Fruit fly (Drosophila melanogaster) Kc167 (cell line): ENCODE measurements around the gene FoxL1.

ENCODE experiments used
- Myc ChIP-seq: fragments of >200 bp; optimal IDR thresholded peaks from 2 replicates; lab custom pipeline; 2017; ENCODE audit warnings: missing external identifiers
- Sin3A ChIP-seq: fragments of >200 bp; optimal IDR thresholded peaks from 2 replicates; lab custom pipeline; 2018; ENCODE audit warnings: missing external identifiers
- h ChIP-seq: fragments of >200 bp; optimal IDR thresholded peaks from 3 replicates; lab custom pipeline; 2018; ENCODE audit warnings: missing external identifiers
- insv ChIP-seq: fragments of >200 bp; optimal IDR thresholded peaks from 3 replicates; lab custom pipeline; 2018; ENCODE audit warnings: missing external identifiers
- psq ChIP-seq: fragments of >200 bp; optimal IDR thresholded peaks from 2 replicates; lab custom pipeline; 2017; ENCODE audit warnings: missing external identifiers
- ttk ChIP-seq: sonication (Bioruptor generic); optimal IDR thresholded peaks from 2 replicates; lab custom pipeline; 2017; ENCODE audit warnings: missing external identifiers

The FoxL1 gene

DNA sequence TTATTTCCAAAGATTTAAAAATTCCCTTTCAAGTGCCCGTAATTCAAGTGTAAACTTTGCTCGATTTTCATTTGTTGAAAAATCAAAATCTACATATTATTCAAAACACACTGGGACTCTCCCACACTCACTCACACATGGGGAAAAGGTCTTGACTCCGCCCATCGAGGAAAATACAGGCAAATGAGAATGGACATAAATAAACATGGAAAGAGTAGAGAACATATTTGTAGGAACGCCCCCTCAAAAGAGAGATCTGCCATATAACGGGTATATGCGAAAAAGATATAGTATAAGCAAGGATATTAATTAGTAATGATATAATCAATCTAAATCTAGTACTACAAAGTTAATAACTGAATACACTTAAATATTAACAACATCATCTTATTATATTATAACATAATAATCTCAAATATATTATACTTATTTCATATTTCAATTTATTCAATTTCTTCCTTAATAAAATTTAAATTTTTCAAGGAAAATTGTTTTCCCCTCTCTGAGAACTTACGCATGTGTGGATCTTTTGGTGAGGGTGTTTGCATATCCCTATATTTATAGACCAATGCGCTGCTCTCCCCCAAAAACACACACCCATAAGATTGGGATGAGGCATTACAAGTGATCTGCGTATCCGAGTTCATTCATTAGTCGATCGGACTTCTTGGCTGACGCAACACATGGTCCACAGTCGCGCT, at the start of gene FoxL1:
TSS of gene FoxL1 (plus strand) at position 651 of the 701 bp plus-strand sequence.
- TF ChIP-seq Sin3A (lab: Kevin White, UChicago) (no peak), Myc (lab: Kevin White, UChicago) (no peak), insv (lab: Kevin White, UChicago) (no peak), h (no peak), psq (lab: Kevin White, UChicago) (no peak), ttk (lab: Kevin White, UChicago) (no peak)

dm6 chr3L:3970372-3971031, 48.2 kb upstream of the FoxL1 start:
- no peak for TF ChIP-seq Myc (lab: Kevin White, UChicago)
- TF ChIP-seq Sin3A (lab: Kevin White, UChicago): no peak
- no peak for TF ChIP-seq ttk (lab: Kevin White, UChicago)
- TF ChIP-seq h: no peak
- TF ChIP-seq psq (lab: Kevin White, UChicago): no peak
- TF ChIP-seq insv (lab: Kevin White, UChicago): no peak

DNA sequence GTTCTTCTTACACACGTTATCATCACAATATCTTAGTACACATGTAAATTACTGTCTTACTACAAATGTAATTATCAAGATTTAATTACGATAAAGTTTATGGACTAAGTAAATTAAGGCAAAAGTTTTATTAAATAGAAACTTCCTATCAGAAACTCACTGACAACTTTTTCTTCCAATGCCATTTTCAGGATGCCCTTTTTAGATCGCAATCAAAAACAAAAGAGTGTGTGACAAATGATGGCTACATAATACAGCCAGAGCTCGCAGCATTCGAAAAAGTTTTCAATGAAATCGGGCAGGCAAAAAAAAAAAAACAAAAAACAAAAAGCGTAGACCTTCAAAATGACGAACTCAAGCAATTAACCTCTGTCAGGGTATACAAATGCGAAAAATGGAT, 46.1 kb upstream of the FoxL1 start, which contains the start of gene CG43915:
TSS of gene CG43915 (plus strand) at position 301 of the 400 bp plus-strand sequence.
- TF ChIP-seq ttk (lab: Kevin White, UChicago): no peak

DNA sequence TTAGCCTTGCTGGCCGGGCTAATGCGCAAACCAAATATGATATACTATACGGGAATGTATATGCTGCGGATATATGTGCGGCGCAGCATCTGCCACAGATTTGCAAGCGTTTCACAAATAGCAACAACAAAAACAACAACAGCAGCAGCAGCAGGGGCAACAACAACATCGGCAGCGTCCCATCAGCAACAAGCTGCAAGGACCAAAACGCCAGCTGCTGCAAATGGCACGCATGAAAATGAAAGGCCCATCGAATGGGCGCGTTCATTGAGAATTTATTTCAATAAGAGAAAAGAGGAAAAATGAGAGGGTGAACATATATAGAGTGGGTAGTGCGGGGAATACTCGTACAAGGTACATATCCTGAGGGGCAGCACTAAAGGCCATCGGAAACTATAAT, 42.2 kb upstream of the FoxL1 start:
- TF ChIP-seq h (no peak), psq (lab: Kevin White, UChicago) (no peak), Sin3A (lab: Kevin White, UChicago) (no peak), ttk (lab: Kevin White, UChicago) (no peak), Myc (lab: Kevin White, UChicago) (no peak), insv (lab: Kevin White, UChicago) (no peak)

dm6 chr3L:3977622-3978355, 40.9 kb upstream of the FoxL1 start:
- TF ChIP-seq Myc (lab: Kevin White, UChicago): no peak
- TF ChIP-seq Sin3A (lab: Kevin White, UChicago): no peak
- TF ChIP-seq h: no peak
- TF ChIP-seq ttk (lab: Kevin White, UChicago): no peak
- no peak for TF ChIP-seq psq (lab: Kevin White, UChicago)
- TF ChIP-seq insv (lab: Kevin White, UChicago): no peak

- TF ChIP-seq psq (lab: Kevin White, UChicago) (no peak), h (no peak), Myc (lab: Kevin White, UChicago) (no peak), Sin3A (lab: Kevin White, UChicago) (no peak), ttk (lab: Kevin White, UChicago) (no peak), insv (lab: Kevin White, UChicago) (no peak)
Observed at dm6 chr3L:3978762-3979516, 39.7 kb upstream of the FoxL1 start.

DNA sequence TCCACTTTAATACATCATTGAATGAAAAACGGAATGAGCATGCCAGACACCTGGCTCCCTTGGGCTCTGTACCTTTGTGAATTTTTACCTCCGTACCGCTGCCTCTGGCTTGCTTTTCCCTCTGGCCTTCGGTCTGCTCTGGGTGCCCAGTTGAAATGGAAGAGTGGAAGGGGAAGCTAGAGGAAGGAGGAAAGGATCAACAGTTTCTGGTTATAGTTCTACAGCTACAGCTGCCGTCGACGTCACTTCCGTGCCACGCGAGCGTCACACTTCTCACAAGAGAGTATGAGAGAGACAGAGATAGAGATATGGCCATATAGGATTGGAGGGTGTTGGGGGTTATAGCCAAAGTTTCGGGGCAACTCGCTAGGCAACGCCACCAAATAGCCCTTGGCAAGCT, 38.7 kb upstream of the FoxL1 start:
- TF ChIP-seq psq (lab: Kevin White, UChicago) (no peak), Sin3A (lab: Kevin White, UChicago) (no peak), Myc (lab: Kevin White, UChicago) (no peak), insv (lab: Kevin White, UChicago) (no peak), ttk (lab: Kevin White, UChicago) (no peak), h (no peak)

- TF ChIP-seq insv (lab: Kevin White, UChicago): no peak
- no peak for TF ChIP-seq psq (lab: Kevin White, UChicago)
- no peak for TF ChIP-seq ttk (lab: Kevin White, UChicago)
- no peak for TF ChIP-seq Myc (lab: Kevin White, UChicago)
- TF ChIP-seq h: no peak
- no peak for TF ChIP-seq Sin3A (lab: Kevin White, UChicago)
Observed at dm6 chr3L:3983466-3983946, 35.2 kb upstream of the FoxL1 start, which contains the start of gene scrt. TSS of gene scrt (plus strand) at chr3L:3983896.

DNA sequence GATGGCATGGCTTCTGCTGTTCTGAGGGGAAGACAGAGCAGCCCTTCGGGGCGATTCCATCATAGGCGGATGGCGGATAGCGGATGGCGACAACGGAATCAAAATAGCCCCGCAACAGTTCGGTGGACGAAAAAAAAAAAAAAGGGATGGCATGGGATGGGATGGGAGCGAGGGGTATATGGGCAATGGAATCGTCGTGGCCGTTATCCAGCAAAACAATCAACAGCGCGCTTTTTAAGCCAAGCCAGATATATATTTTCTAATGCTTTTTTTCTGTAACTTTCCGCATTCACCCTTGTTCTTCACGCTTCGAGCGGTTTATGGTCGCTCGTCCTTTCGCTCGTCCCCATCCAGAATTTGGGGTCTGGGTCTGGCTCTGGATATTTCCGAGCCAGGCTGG, 23.1 kb upstream of the FoxL1 start:
- TF ChIP-seq Sin3A (lab: Kevin White, UChicago) (no peak), h (no peak), psq (lab: Kevin White, UChicago) (no peak), ttk (lab: Kevin White, UChicago) (no peak), Myc (lab: Kevin White, UChicago) (no peak)

DNA sequence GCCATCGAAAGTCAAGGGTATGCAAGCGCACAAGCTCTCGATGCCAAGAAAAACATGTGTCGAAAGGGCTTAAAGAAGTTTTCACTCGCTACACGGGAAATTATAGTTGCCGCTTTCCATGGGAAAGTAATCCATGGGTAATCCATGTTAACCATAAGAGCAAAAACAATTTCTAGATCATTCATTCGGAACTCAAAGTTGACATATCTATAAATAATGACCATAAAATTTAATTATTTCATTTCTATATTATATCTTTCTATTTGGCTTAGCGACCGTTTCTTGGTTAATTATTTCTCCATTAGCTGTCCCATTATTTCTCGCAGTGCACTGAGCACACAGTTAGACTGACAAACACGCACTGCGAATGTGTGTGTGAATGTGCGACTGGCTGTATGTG, 18.0 kb upstream of the FoxL1 start:
- no peak for TF ChIP-seq psq (lab: Kevin White, UChicago)
- no peak for TF ChIP-seq ttk (lab: Kevin White, UChicago)
- TF ChIP-seq h: no peak
- TF ChIP-seq insv (lab: Kevin White, UChicago): no peak
- no peak for TF ChIP-seq Sin3A (lab: Kevin White, UChicago)
- no peak for TF ChIP-seq Myc (lab: Kevin White, UChicago)

DNA sequence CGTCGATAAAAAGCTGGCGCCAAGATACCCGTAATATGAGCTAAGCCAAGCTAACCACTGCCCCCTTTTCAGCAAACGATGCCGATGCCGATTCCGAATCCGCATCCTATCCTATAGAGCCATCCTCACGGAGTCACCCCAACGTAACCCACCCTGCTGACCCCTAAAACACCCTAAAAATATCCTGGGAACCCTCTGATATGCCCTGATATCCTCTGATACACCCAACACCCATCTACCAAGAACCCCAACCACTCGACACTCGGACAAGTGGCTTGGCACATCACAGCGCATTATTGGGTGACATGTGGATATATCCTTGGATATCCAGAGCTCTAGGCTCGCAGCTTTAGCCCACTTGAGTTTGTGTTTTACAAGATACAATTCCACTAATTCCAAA, 17.2 kb upstream of the FoxL1 start:
- TF ChIP-seq h (no peak), Myc (lab: Kevin White, UChicago) (no peak), ttk (lab: Kevin White, UChicago) (no peak), psq (lab: Kevin White, UChicago) (no peak), insv (lab: Kevin White, UChicago) (no peak), Sin3A (lab: Kevin White, UChicago) (no peak)
